4 worm cellular contexts compared by ENCODE assay signal in genomic region chrX:11645517-11645916, ce11.
TF ChIP-seq lines count a peak whose summit lies in the region.

No protein-coding gene starts in this region.

TF ChIP-seq in whole organism, L2 larva, 48 proteins besides CTCF, POLR2A, EP300 and RAD21:
- TF ChIP-seq nhr-25 (tag; optimal IDR thresholded peaks at IDR 0.05; lab: Kevin White, UChicago) (peak; percentile 22), lin-39 (tag; optimal IDR thresholded peaks at IDR 0.05; lab: Kevin White, UChicago) (no peak), lin-13 (GFP tag; optimal IDR thresholded peaks at IDR 0.05; lab: Kevin White, UChicago) (peak; percentile 3), nhr-6 (tag; optimal IDR thresholded peaks at IDR 0.05; lab: Kevin White, UChicago) (no peak), sma-3 (GFP tag; optimal IDR thresholded peaks at IDR 0.05; lab: Kevin White, UChicago) (peak; percentile 63), sem-4 (tag; optimal IDR thresholded peaks at IDR 0.05; lab: Kevin White, UChicago) (no peak), gmeb-1 (tag; optimal IDR thresholded peaks at IDR 0.05; lab: Kevin White, UChicago) (peak; percentile 43), fos-1 (tag; optimal IDR thresholded peaks at IDR 0.05; lab: Kevin White, UChicago) (peak; percentile 27), snpc-4 (tag; optimal IDR thresholded peaks at IDR 0.05; lab: Kevin White, UChicago) (no peak), crh-2 (tag; optimal IDR thresholded peaks at IDR 0.05; lab: Kevin White, UChicago) (peak; percentile 22), skn-1 (tag; optimal IDR thresholded peaks at IDR 0.05; lab: Kevin White, UChicago) (no peak), nhr-21 (tag; optimal IDR thresholded peaks at IDR 0.05; lab: Kevin White, UChicago) (peak; percentile 25), sma-9 (GFP tag; optimal IDR thresholded peaks at IDR 0.05; lab: Kevin White, UChicago) (peak; percentile 23), sma-9 (tag; optimal IDR thresholded peaks at IDR 0.05; lab: Kevin White, UChicago) (no peak)

TF ChIP-seq in whole organism, L4 larva, 104 proteins besides CTCF, POLR2A, EP300 and RAD21 (continues in another document):
- TF ChIP-seq snpc-1.2 (GFP tag; IDR thresholded peaks at IDR 0.05; lab: Robert Waterston, UW), result no peak; the same call in 1 of the 2 replicates
- TF ChIP-seq hmg-1.1 (GFP tag; IDR thresholded peaks at IDR 0.05; lab: Robert Waterston, UW), result peak; percentile 67
- 0 out of 2 replicates have a peak, but pooled peaks have one; percentile 37 for TF ChIP-seq ceh-44 (GFP tag; IDR thresholded peaks at IDR 0.05; lab: Robert Waterston, UW)
- no peak for TF ChIP-seq nhr-237 (tag; optimal IDR thresholded peaks at IDR 0.05; lab: Kevin White, UChicago)
- peak; percentile 54; the same call in 1 of the 2 replicates for TF ChIP-seq ctbp-1 (GFP tag; IDR thresholded peaks at IDR 0.05; lab: Robert Waterston, UW)
- TF ChIP-seq zfp-2 (tag; optimal IDR thresholded peaks at IDR 0.05; lab: Kevin White, UChicago), result no peak
- no peak for TF ChIP-seq daf-12 (tag; optimal IDR thresholded peaks at IDR 0.05; lab: Kevin White, UChicago)
- no peak for TF ChIP-seq F10B5.3 (tag; optimal IDR thresholded peaks at IDR 0.05; lab: Kevin White, UChicago)
- no peak for TF ChIP-seq ztf-11 (tag; optimal IDR thresholded peaks at IDR 0.05; lab: Kevin White, UChicago)
- no peak for TF ChIP-seq F44E2.7 (GFP tag; IDR thresholded peaks at IDR 0.05; lab: Robert Waterston, UW)
- peak; percentile 72 for TF ChIP-seq mes-2 (tag; optimal IDR thresholded peaks at IDR 0.05; lab: Kevin White, UChicago; ENCODE audit: poor library complexity, severe bottlenecking)
- no peak for TF ChIP-seq attf-4 (tag; optimal IDR thresholded peaks at IDR 0.05; lab: Kevin White, UChicago)
- peak; percentile 43 for TF ChIP-seq duxl-1 (tag; optimal IDR thresholded peaks at IDR 0.05; lab: Kevin White, UChicago; ENCODE audit: poor library complexity)
- no peak for TF ChIP-seq ZK546.5 (tag; optimal IDR thresholded peaks at IDR 0.05; lab: Kevin White, UChicago)
- TF ChIP-seq lin-29 (GFP tag; IDR thresholded peaks at IDR 0.05; lab: Robert Waterston, UW), result no peak
- TF ChIP-seq sdz-12 (GFP tag; optimal IDR thresholded peaks at IDR 0.05; lab: Kevin White, UChicago), result peak; percentile 24
- TF ChIP-seq ceh-82 (tag; optimal IDR thresholded peaks at IDR 0.05; lab: Kevin White, UChicago), result no peak
- peak; percentile 56 for TF ChIP-seq lir-3 (tag; optimal IDR thresholded peaks at IDR 0.05; lab: Kevin White, UChicago)
- no peak for TF ChIP-seq nhr-41 (GFP tag; IDR thresholded peaks at IDR 0.05; lab: Robert Waterston, UW)
- no peak for TF ChIP-seq gei-8 (GFP tag; optimal IDR thresholded peaks at IDR 0.05; lab: Kevin White, UChicago)
- 0 out of 2 replicates have a peak, but pooled peaks have one; percentile 29 for TF ChIP-seq ZK337.2 (GFP tag; IDR thresholded peaks at IDR 0.05; lab: Robert Waterston, UW)
- TF ChIP-seq spr-1 (tag; optimal IDR thresholded peaks at IDR 0.05; lab: Kevin White, UChicago), result peak; percentile 3
- peak; percentile 78 for TF ChIP-seq lin-38 (GFP tag; IDR thresholded peaks at IDR 0.05; lab: Robert Waterston, UW)
- TF ChIP-seq nhr-28 (tag; optimal IDR thresholded peaks at IDR 0.05; lab: Kevin White, UChicago), result peak; percentile 44
- TF ChIP-seq php-3 (GFP tag; IDR thresholded peaks at IDR 0.05; lab: Robert Waterston, UW), result peak; percentile 33; the same call in 1 of the 2 replicates
- no peak for TF ChIP-seq nhr-11 (tag; optimal IDR thresholded peaks at IDR 0.05; lab: Kevin White, UChicago)

TF ChIP-seq in whole organism, late embryonic, 69 proteins besides CTCF, POLR2A, EP300 and RAD21:
- TF ChIP-seq ttx-3 (tag; optimal IDR thresholded peaks at IDR 0.05; lab: Kevin White, UChicago), result no peak
- no peak for TF ChIP-seq K02D7.2 (tag; optimal IDR thresholded peaks at IDR 0.05; lab: Kevin White, UChicago)
- no peak for TF ChIP-seq pax-1 (tag; optimal IDR thresholded peaks at IDR 0.05; lab: Kevin White, UChicago)
- TF ChIP-seq elt-2 (tag; optimal IDR thresholded peaks at IDR 0.05; lab: Kevin White, UChicago), result peak; percentile 24
- TF ChIP-seq pha-2 (tag; optimal IDR thresholded peaks at IDR 0.05; lab: Kevin White, UChicago), result no peak

TF ChIP-seq in whole organism, mixed stage, embryonic, 35 proteins besides CTCF, POLR2A, EP300 and RAD21:
- no peak for TF ChIP-seq ceh-39 (tag; optimal IDR thresholded peaks at IDR 0.05; lab: Kevin White, UChicago)
- TF ChIP-seq snpc-4 (tag; optimal IDR thresholded peaks at IDR 0.05; lab: Kevin White, UChicago), result no peak
- peak; percentile 27 for TF ChIP-seq sptf-1 (tag; optimal IDR thresholded peaks at IDR 0.05; lab: Kevin White, UChicago)
- TF ChIP-seq mls-2 (tag; optimal IDR thresholded peaks at IDR 0.05; lab: Kevin White, UChicago), result no peak
- TF ChIP-seq bed-3 (GFP tag; optimal IDR thresholded peaks at IDR 0.05; lab: Kevin White, UChicago), result no peak
- TF ChIP-seq nhr-12 (tag; optimal IDR thresholded peaks at IDR 0.05; lab: Kevin White, UChicago), result no peak
